Fruit fly (Drosophila melanogaster): ENCODE data around the gene CG7149.
"Not testable (repeated sequence)": the region's sequence is repeated elsewhere in the genome, so short reads cannot be mapped to it uniquely, and the experiment has no call there.

Gene CG7149

DNA sequence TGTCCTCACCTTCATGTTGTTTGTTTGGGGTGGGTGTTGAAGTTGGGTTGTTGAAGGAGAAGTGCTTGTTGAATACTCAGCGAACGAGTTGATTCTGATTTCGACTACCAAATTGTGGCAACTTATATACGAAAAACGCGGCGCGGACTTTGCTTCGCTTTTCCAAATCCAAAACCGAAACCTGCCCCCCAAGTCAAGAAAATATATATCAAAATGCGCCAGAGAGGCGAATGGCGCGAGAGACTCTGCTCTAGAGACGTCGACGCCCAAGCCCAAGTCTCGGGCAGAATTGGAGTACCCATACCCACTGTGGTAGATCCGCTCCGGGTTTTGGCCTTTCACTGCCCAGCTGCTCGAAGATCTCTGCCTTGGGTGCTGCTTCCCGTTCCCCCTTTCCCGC is 45.6 kb downstream of the CG7149 start, which contains the start of gene CG7214:
TSS of gene CG7214 (minus strand) at position 101 of the 400 bp plus-strand sequence.
- TF ChIP-seq CG5204 (GFP tag; optimal IDR thresholded peaks at IDR 0.05): no peak
- no peak for TF ChIP-seq toe (GFP tag; optimal IDR thresholded peaks at IDR 0.05)
- no peak for TF ChIP-seq bab1 (GFP tag; optimal IDR thresholded peaks at IDR 0.05)
- no peak for TF ChIP-seq kay (GFP tag; ENCODE audit: borderline replicate concordance)
- TF ChIP-seq pad (GFP tag; optimal IDR thresholded peaks at IDR 0.05): no peak
- no peak for TF ChIP-seq CG7045 (GFP tag; optimal IDR thresholded peaks at IDR 0.05)
- TF ChIP-seq Mnt (GFP tag; optimal IDR thresholded peaks at IDR 0.05): no peak
- no peak for TF ChIP-seq CG1620 (GFP tag; optimal IDR thresholded peaks at IDR 0.05)
- no peak for TF ChIP-seq CG33017 (tag; optimal IDR thresholded peaks at IDR 0.05)
- TF ChIP-seq CG12768 (GFP tag; optimal IDR thresholded peaks at IDR 0.05): no peak
- no peak for TF ChIP-seq tj (GFP tag; optimal IDR thresholded peaks at IDR 0.05)
- TF ChIP-seq CG14711 (tag; optimal IDR thresholded peaks at IDR 0.05): no peak
- no peak for TF ChIP-seq CG7101 (tag; optimal IDR thresholded peaks at IDR 0.05)

dm6 chr2L:7744208-7744607 is 46.1 kb downstream of the CG7149 start:
- TF ChIP-seq Hr96 (GFP tag; optimal IDR thresholded peaks at IDR 0.05): no peak
- TF ChIP-seq CG11617 (GFP tag; optimal IDR thresholded peaks at IDR 0.05): no peak
- TF ChIP-seq CG5204 (GFP tag; optimal IDR thresholded peaks at IDR 0.05): no peak
- TF ChIP-seq cnc (optimal IDR thresholded peaks at IDR 0.05): no peak
- TF ChIP-seq toe (GFP tag; optimal IDR thresholded peaks at IDR 0.05): no peak
- TF ChIP-seq CG7101 (tag; optimal IDR thresholded peaks at IDR 0.05): no peak
- no peak for TF ChIP-seq bab1 (GFP tag; optimal IDR thresholded peaks at IDR 0.05)
- no peak for TF ChIP-seq CG33017 (tag; optimal IDR thresholded peaks at IDR 0.05)
- no peak for TF ChIP-seq CG7045 (GFP tag; optimal IDR thresholded peaks at IDR 0.05)
- TF ChIP-seq Clk (GFP tag; optimal IDR thresholded peaks at IDR 0.05): no peak
- no peak for TF ChIP-seq Crg-1 (GFP tag; optimal IDR thresholded peaks at IDR 0.05)
- TF ChIP-seq cic (GFP tag; optimal IDR thresholded peaks at IDR 0.05): no peak
- no peak for TF ChIP-seq kay (GFP tag; ENCODE audit: borderline replicate concordance)
- TF ChIP-seq pad (GFP tag; optimal IDR thresholded peaks at IDR 0.05): no peak
- no peak for TF ChIP-seq Mnt (GFP tag; optimal IDR thresholded peaks at IDR 0.05)
- TF ChIP-seq CG14711 (tag; optimal IDR thresholded peaks at IDR 0.05): no peak
- TF ChIP-seq tj (GFP tag; optimal IDR thresholded peaks at IDR 0.05): no peak
- no peak for TF ChIP-seq ovo (GFP tag; optimal IDR thresholded peaks at IDR 0.05)
- no peak for TF ChIP-seq CG12768 (GFP tag; optimal IDR thresholded peaks at IDR 0.05)
- TF ChIP-seq CG1620 (GFP tag; optimal IDR thresholded peaks at IDR 0.05): no peak

DNA sequence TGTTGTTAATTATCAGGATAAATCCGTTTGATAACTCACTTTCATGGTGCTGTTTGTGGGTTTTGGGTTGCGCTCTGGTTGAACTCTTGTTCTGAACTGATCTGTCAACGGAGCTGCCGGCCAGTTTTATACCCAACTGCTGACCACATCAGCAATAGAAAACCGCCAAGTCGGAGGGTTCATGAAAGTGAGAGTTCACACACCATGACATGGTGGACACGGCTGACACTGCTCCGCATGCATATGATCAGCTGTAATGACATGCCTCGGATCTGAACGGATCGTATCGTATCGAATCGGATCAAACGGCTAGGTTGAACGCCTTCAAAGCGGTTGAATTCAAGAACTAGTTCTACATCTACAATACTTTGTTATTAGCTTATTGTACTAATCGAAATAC is 48.9 kb downstream of the CG7149 start, which contains the start of gene Acp1:
TSS of gene Acp1 (minus strand) at position 101 of the 400 bp plus-strand sequence.
- TF ChIP-seq Crg-1 (GFP tag; optimal IDR thresholded peaks at IDR 0.05) (no peak), CG7045 (GFP tag; optimal IDR thresholded peaks at IDR 0.05) (no peak), tj (GFP tag; optimal IDR thresholded peaks at IDR 0.05) (no peak), CG5204 (GFP tag; optimal IDR thresholded peaks at IDR 0.05) (no peak), Hr96 (GFP tag; optimal IDR thresholded peaks at IDR 0.05) (no peak), CG7101 (tag; optimal IDR thresholded peaks at IDR 0.05) (no peak), Mnt (GFP tag; optimal IDR thresholded peaks at IDR 0.05) (no peak), cnc (optimal IDR thresholded peaks at IDR 0.05) (no peak), pad (GFP tag; optimal IDR thresholded peaks at IDR 0.05) (no peak), CG12768 (GFP tag; optimal IDR thresholded peaks at IDR 0.05) (no peak), CG33017 (tag; optimal IDR thresholded peaks at IDR 0.05) (no peak), bab1 (GFP tag; optimal IDR thresholded peaks at IDR 0.05) (no peak), ovo (GFP tag; optimal IDR thresholded peaks at IDR 0.05) (no peak), Clk (GFP tag; optimal IDR thresholded peaks at IDR 0.05) (no peak), toe (GFP tag; optimal IDR thresholded peaks at IDR 0.05) (no peak), CG11617 (GFP tag; optimal IDR thresholded peaks at IDR 0.05) (no peak), kay (GFP tag; ENCODE audit: borderline replicate concordance) (no peak), cic (GFP tag; optimal IDR thresholded peaks at IDR 0.05) (no peak), CG1620 (GFP tag; optimal IDR thresholded peaks at IDR 0.05) (no peak)

- TF ChIP-seq cic, bab1, pad (GFP tag; optimal IDR thresholded peaks at IDR 0.05): not testable (repeated sequence)
Measured at dm6 chr2L:7738709-7739108, 51.6 kb downstream of the CG7149 start, which contains the start of gene CG31904. TSS of gene CG31904 (minus strand) at chr2L:7738809.
